Worm (Caenorhabditis elegans) whole organism, mixed stage, embryonic: Measurements from ENCODE around the gene cic-1.
"Not testable (repeated sequence)": the region's sequence is repeated elsewhere in the genome, so short reads cannot be mapped to it uniquely, and the experiment has no call there.

Source experiments
- bed-3 ChIP-seq: fragments of 200-800 bp; sonication (Bioruptor generic); optimal IDR thresholded peaks from 3 replicates; lab custom pipeline; 2018; ENCODE audit warnings: mild to moderate bottlenecking, missing genetic modification characterization, moderate library complexity, missing compliant biosample characterization
- blmp-1 ChIP-seq: fragments of 150-350 bp; optimal IDR thresholded peaks from 2 replicates; lab custom pipeline; 2014; ENCODE audit warnings: missing biosample characterization, missing genetic modification characterization
- ceh-39 ChIP-seq: fragments of 150-350 bp; optimal IDR thresholded peaks from 2 replicates; lab custom pipeline; 2014; ENCODE audit warnings: missing biosample characterization, missing genetic modification characterization
- ceh-83 ChIP-seq: fragments of 200-800 bp; sonication (Bioruptor generic); optimal IDR thresholded peaks from 2 replicates; lab custom pipeline; 2018; ENCODE audit warnings: mild to moderate bottlenecking, missing genetic modification characterization, missing compliant biosample characterization
- ces-1 ChIP-seq: fragments of 150-350 bp; optimal IDR thresholded peaks from 2 replicates; lab custom pipeline; 2014; ENCODE audit warnings: missing biosample characterization, missing genetic modification reagents, missing genetic modification characterization
- drap-1 ChIP-seq: fragments of 200-800 bp; sonication (Bioruptor generic); optimal IDR thresholded peaks from 3 replicates; lab custom pipeline; 2018; ENCODE audit warnings: mild to moderate bottlenecking, missing genetic modification characterization, missing compliant biosample characterization
- flh-1 ChIP-seq: fragments of 200-800 bp; sonication (Bioruptor generic); optimal IDR thresholded peaks from 2 replicates; lab custom pipeline; 2018; ENCODE audit warnings: mild to moderate bottlenecking, missing genetic modification characterization, moderate library complexity, missing compliant biosample characterization
- ham-2 ChIP-seq: fragments of 200-800 bp; sonication (Bioruptor generic); optimal IDR thresholded peaks from 2 replicates; lab custom pipeline; 2018; ENCODE audit warnings: mild to moderate bottlenecking, missing genetic modification characterization, missing compliant biosample characterization
- hlh-1 ChIP-seq: fragments of 150-350 bp; optimal IDR thresholded peaks from 2 replicates; lab custom pipeline; 2014; ENCODE audit warnings: missing biosample characterization, missing genetic modification reagents, missing genetic modification characterization
- lin-13 ChIP-seq: fragments of 150-350 bp; optimal IDR thresholded peaks from 2 replicates; lab custom pipeline; 2014; ENCODE audit warnings: missing biosample characterization, missing genetic modification characterization
- lin-32 ChIP-seq: fragments of 200-800 bp; sonication (Bioruptor generic); optimal IDR thresholded peaks from 2 replicates; lab custom pipeline; 2018; ENCODE audit warnings: mild to moderate bottlenecking, missing genetic modification characterization, missing compliant biosample characterization
- lsy-2 ChIP-seq: fragments of 150-350 bp; optimal IDR thresholded peaks from 2 replicates; lab custom pipeline; 2014; ENCODE audit warnings: missing biosample characterization, missing genetic modification characterization
- mab-5 ChIP-seq: fragments of 150-350 bp; optimal IDR thresholded peaks from 2 replicates; lab custom pipeline; 2014; ENCODE audit warnings: missing biosample characterization, missing genetic modification characterization
- mls-2 ChIP-seq: sonication (generic microtip); optimal IDR thresholded peaks from 2 replicates; lab custom pipeline; 2016; ENCODE audit warnings: mild to moderate bottlenecking, missing genetic modification characterization, moderate library complexity, missing compliant biosample characterization
- nhr-2 ChIP-seq: fragments of 150-350 bp; optimal IDR thresholded peaks from 2 replicates; lab custom pipeline; 2014; ENCODE audit warnings: missing biosample characterization, missing genetic modification characterization
- nhr-237 ChIP-seq: fragments of 150-350 bp; optimal IDR thresholded peaks from 2 replicates; lab custom pipeline; 2014; ENCODE audit warnings: missing biosample characterization, missing genetic modification characterization
- nhr-76 ChIP-seq: sonication (generic microtip); optimal IDR thresholded peaks from 2 replicates; lab custom pipeline; 2017; ENCODE audit warnings: missing biosample characterization, missing genetic modification characterization
- pha-4 ChIP-seq: fragments of 150-350 bp; optimal IDR thresholded peaks from 2 replicates; lab custom pipeline; 2018; ENCODE audit warnings: missing biosample characterization, missing genetic modification reagents, missing genetic modification characterization
- sem-2 ChIP-seq: fragments of 200-800 bp; sonication (Bioruptor generic); optimal IDR thresholded peaks from 2 replicates; lab custom pipeline; 2018; ENCODE audit warnings: mild to moderate bottlenecking, missing genetic modification characterization, missing compliant biosample characterization
- snpc-4 ChIP-seq: fragments of 150-350 bp; optimal IDR thresholded peaks from 2 replicates; lab custom pipeline; 2014; ENCODE audit warnings: missing biosample characterization, missing genetic modification characterization
- sptf-1 ChIP-seq: sonication (generic microtip); optimal IDR thresholded peaks from 2 replicates; lab custom pipeline; 2017; ENCODE audit warnings: mild to moderate bottlenecking, missing genetic modification characterization, moderate library complexity, missing compliant biosample characterization
- tbx-8 ChIP-seq: fragments of 200-800 bp; sonication (Bioruptor generic); optimal IDR thresholded peaks from 2 replicates; lab custom pipeline; 2018; ENCODE audit warnings: mild to moderate bottlenecking, missing genetic modification characterization, moderate library complexity, missing compliant biosample characterization
- unc-120 ChIP-seq: sonication (generic microtip); optimal IDR thresholded peaks from 2 replicates; lab custom pipeline; 2017; ENCODE audit warnings: missing genetic modification characterization, missing compliant biosample characterization; ENCODE audit not compliant: poor library complexity, severe bottlenecking
- unc-39 ChIP-seq: fragments of 150-350 bp; optimal IDR thresholded peaks from 2 replicates; lab custom pipeline; 2014; ENCODE audit warnings: missing biosample characterization, missing genetic modification characterization
- unc-62 ChIP-seq: fragments of 150-350 bp; optimal IDR thresholded peaks from 2 replicates; lab custom pipeline; 2014; ENCODE audit warnings: missing biosample characterization, missing genetic modification reagents, missing genetic modification characterization
- zip-8 ChIP-seq: fragments of 150-350 bp; optimal IDR thresholded peaks from 2 replicates; lab custom pipeline; 2014; ENCODE audit warnings: missing biosample characterization, missing genetic modification characterization
- ztf-11 ChIP-seq: fragments of 150-350 bp; optimal IDR thresholded peaks from 2 replicates; lab custom pipeline; 2014; ENCODE audit warnings: missing biosample characterization, missing genetic modification characterization

The cic-1 gene

ce11 chrIII:2401126-2402123 lies at the start of gene cic-1, which contains the start of gene strm-1:
Gene cic-1, minus strand, starts transcription at chrIII:2401221.
Gene strm-1, plus strand, starts transcription at chrIII:2402070.
- TF ChIP-seq unc-120 (tag; lab: Kevin White, UChicago): peak; percentile 38
- TF ChIP-seq pha-4 (tag; lab: Kevin White, UChicago): no peak
- TF ChIP-seq ham-2 (GFP tag; lab: Kevin White, UChicago): peak; percentile 40
- TF ChIP-seq drap-1 (GFP tag; lab: Kevin White, UChicago): no peak
- TF ChIP-seq mls-2 (tag; lab: Kevin White, UChicago): no peak
- TF ChIP-seq nhr-237 (tag; lab: Kevin White, UChicago): peak; percentile 20
- peak; percentile 77 for TF ChIP-seq ces-1 (GFP tag; lab: Kevin White, UChicago)
- TF ChIP-seq mab-5 (tag; lab: Kevin White, UChicago): peak; percentile 11
- no peak for TF ChIP-seq bed-3 (GFP tag; lab: Kevin White, UChicago)
- peak; percentile 30 for TF ChIP-seq lin-13 (tag; lab: Kevin White, UChicago)
- TF ChIP-seq blmp-1: peak; percentile 94
- peak; percentile 51 for TF ChIP-seq lsy-2 (tag; lab: Kevin White, UChicago)

ce11 chrIII:2445574-2446259 lies 44.7 kb upstream of the cic-1 start, which contains the start of the genes E02H9.7 and klo-2:
Gene E02H9.7, minus strand, starts transcription at chrIII:2445674.
Gene klo-2, plus strand, starts transcription at chrIII:2446209.
- TF ChIP-seq zip-8 (tag; lab: Kevin White, UChicago) (no peak), nhr-237 (tag; lab: Kevin White, UChicago) (no peak), ztf-11 (no peak), nhr-2 (tag; lab: Kevin White, UChicago) (no peak), flh-1 (GFP tag; lab: Kevin White, UChicago) (no peak), drap-1 (GFP tag; lab: Kevin White, UChicago) (no peak), sptf-1 (tag; lab: Kevin White, UChicago) (no peak), lin-32 (no peak), ceh-83 (GFP tag; lab: Kevin White, UChicago) (no peak), nhr-76 (tag; lab: Kevin White, UChicago) (no peak), unc-62 (GFP tag; lab: Kevin White, UChicago) (no peak), ceh-39 (tag; lab: Kevin White, UChicago) (no peak), tbx-8 (GFP tag; lab: Kevin White, UChicago) (no peak), blmp-1 (no peak), hlh-1 (tag; lab: Kevin White, UChicago) (no peak), unc-120 (tag; lab: Kevin White, UChicago) (no peak), sem-2 (GFP tag; lab: Kevin White, UChicago) (no peak), ham-2 (GFP tag; lab: Kevin White, UChicago) (no peak)

- TF ChIP-seq unc-39 (tag; lab: Kevin White, UChicago): no peak
- TF ChIP-seq ces-1 (GFP tag; lab: Kevin White, UChicago): peak; percentile 76
Measured at ce11 chrIII:2438543-2438942, 37.5 kb upstream of the cic-1 start, which contains the start of gene E02H9.13. Gene E02H9.13, minus strand, starts transcription at chrIII:2438741.

ce11 chrIII:2435805-2436204 lies 34.8 kb upstream of the cic-1 start, which contains the start of gene E02H9.6:
Gene E02H9.6, plus strand, starts transcription at chrIII:2436105.
- TF ChIP-seq tbx-8 (GFP tag; lab: Kevin White, UChicago); lin-13 (tag; lab: Kevin White, UChicago); zip-8 (tag; lab: Kevin White, UChicago): not testable (repeated sequence)

- not testable (repeated sequence) for TF ChIP-seq ztf-11; ceh-83 (GFP tag; lab: Kevin White, UChicago); snpc-4 (tag; lab: Kevin White, UChicago)
Measured at ce11 chrIII:2435373-2435772, 34.4 kb upstream of the cic-1 start, which contains the start of gene W04B5.6. Gene W04B5.6, minus strand, starts transcription at chrIII:2435473.
